Worm (Caenorhabditis elegans): ENCODE results near the gene pmp-4.

pmp-4 gene

DNA sequence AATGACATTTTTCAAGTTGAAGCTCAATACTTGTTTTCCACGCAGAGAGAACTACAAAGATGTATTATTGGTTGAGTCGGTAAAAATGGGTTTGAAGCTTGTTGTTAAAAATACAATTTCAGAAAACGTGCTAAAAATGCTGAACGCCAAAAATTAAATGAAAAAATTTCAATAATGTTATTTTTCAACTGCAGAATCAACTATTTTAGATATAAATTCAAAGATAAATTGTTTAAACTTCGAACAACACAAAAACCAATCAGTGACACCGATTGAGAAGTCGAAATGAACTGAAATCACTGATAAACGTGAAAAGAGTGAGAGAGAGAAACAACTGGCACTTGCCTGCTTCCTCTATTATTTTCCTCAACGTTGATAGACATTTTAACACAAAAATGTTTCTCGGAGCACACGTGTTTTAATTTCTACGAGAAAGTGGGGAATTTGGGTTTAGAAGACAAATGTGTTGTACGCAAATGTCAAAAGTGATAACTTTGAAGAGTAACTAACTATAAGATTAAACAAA, 17.9 kb downstream of the pmp-4 start, which contains the start of gene T02D1.8:
Gene T02D1.8 (minus strand): TSS at position 51 of the 526 bp plus-strand sequence.
- TF ChIP-seq sdz-38 (tag; optimal IDR thresholded peaks at IDR 0.05): no peak
- peak; percentile 86 for TF ChIP-seq nhr-80 (tag; optimal IDR thresholded peaks at IDR 0.05)
- peak; percentile 18 to 49 for TF ChIP-seq let-607 (tag; optimal IDR thresholded peaks at IDR 0.05)
- TF ChIP-seq D2030.7 (GFP tag; IDR thresholded peaks at IDR 0.05): no peak
- no peak for TF ChIP-seq F57C9.4 (tag; optimal IDR thresholded peaks at IDR 0.05)
- TF ChIP-seq snpc-1.3 (tag; optimal IDR thresholded peaks at IDR 0.05; ENCODE audit: insufficient read depth): no peak
- TF ChIP-seq F22D6.2 (tag; optimal IDR thresholded peaks at IDR 0.05): no peak
- no peak for TF ChIP-seq pha-4 (tag; optimal IDR thresholded peaks at IDR 0.05)

DNA sequence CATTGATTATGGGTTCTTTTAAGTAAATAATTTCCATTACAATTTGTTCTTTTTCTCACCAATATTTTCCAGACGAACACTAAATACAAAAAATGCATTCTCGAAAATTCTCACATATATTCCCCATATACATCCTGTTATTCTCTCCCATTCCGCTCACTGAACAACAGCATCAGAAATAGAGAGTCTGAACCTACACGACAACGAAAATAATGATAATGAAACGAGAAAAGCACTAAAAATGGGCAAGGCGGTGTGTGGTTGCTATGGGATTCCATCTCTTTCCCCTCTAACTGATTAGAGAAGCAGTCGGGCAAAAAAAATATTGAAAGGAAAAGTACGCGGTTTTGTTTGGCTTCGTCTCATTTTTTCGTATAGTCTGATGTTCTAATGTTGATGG, 22.4 kb downstream of the pmp-4 start, which contains the start of gene C30H6.12:
Gene C30H6.12 (plus strand): TSS at position 301 of the 400 bp plus-strand sequence.
- TF ChIP-seq ets-4 (GFP tag; optimal IDR thresholded peaks at IDR 0.05): no peak
- no peak for TF ChIP-seq hmg-1.2 (GFP tag; IDR thresholded peaks at IDR 0.05)
- TF ChIP-seq lsy-27 (tag; optimal IDR thresholded peaks at IDR 0.05; ENCODE audit: borderline replicate concordance, insufficient read depth): no peak
- TF ChIP-seq akir-1 (GFP tag; optimal IDR thresholded peaks at IDR 0.05): no peak
- no peak for TF ChIP-seq Y53F4B.3 (GFP tag; IDR thresholded peaks at IDR 0.05)
- TF ChIP-seq dpff-1 (tag; optimal IDR thresholded peaks at IDR 0.05): no peak
- TF ChIP-seq snpc-1.1 (tag; optimal IDR thresholded peaks at IDR 0.05; ENCODE audit: insufficient read depth): no peak
- no peak for TF ChIP-seq aptf-3 (GFP tag; IDR thresholded peaks at IDR 0.05)
- no peak for TF ChIP-seq nfya-2 (GFP tag; IDR thresholded peaks at IDR 0.05)
- no peak for TF ChIP-seq F10E7.11 (tag; optimal IDR thresholded peaks at IDR 0.05)
- no peak for TF ChIP-seq ztf-26 (tag; optimal IDR thresholded peaks at IDR 0.05)
- TF ChIP-seq snpc-1.3 (tag; optimal IDR thresholded peaks at IDR 0.05; ENCODE audit: insufficient read depth): no peak
- TF ChIP-seq ztf-6 (GFP tag; IDR thresholded peaks at IDR 0.05): no peak
- no peak for TF ChIP-seq B0035.1 (tag; optimal IDR thresholded peaks at IDR 0.05)
- no peak for TF ChIP-seq madf-3 (GFP tag; IDR thresholded peaks at IDR 0.05)
- no peak for TF ChIP-seq Y53G8AR.9 (GFP tag; conservative IDR thresholded peaks at IDR 0.05)

DNA sequence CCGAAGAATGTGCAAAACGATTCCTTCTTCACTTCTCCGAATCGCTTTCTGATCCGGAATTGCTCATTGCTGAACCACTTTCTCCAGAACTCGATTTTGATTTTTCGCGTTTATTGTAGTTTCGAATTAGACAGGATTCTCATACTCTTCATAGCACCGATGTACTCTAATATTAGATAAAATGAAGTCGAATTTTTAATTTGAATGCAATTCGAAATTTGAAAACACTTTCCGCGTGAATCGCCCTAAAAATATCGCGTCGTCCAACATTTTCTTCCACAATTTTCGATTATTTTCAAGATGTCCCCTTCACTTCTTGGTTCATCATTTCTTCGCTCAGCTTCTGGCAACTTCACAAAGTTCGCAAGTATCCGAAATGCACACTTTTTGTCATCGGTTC, 23.4 kb downstream of the pmp-4 start, which contains the start of gene C30H6.8:
Gene C30H6.8 (plus strand): TSS at position 301 of the 400 bp plus-strand sequence.
- TF ChIP-seq repo-1 (tag; optimal IDR thresholded peaks at IDR 0.05) (no peak), lag-1 (GFP tag; IDR thresholded peaks at IDR 0.05) (no peak), chd-7 (tag; optimal IDR thresholded peaks at IDR 0.05) (no peak), D2030.7 (GFP tag; IDR thresholded peaks at IDR 0.05) (no peak), him-1 (tag; optimal IDR thresholded peaks at IDR 0.05) (no peak), F57A8.1 (GFP tag; optimal IDR thresholded peaks at IDR 0.05) (no peak), gei-17 (GFP tag; optimal IDR thresholded peaks at IDR 0.05) (no peak)

DNA sequence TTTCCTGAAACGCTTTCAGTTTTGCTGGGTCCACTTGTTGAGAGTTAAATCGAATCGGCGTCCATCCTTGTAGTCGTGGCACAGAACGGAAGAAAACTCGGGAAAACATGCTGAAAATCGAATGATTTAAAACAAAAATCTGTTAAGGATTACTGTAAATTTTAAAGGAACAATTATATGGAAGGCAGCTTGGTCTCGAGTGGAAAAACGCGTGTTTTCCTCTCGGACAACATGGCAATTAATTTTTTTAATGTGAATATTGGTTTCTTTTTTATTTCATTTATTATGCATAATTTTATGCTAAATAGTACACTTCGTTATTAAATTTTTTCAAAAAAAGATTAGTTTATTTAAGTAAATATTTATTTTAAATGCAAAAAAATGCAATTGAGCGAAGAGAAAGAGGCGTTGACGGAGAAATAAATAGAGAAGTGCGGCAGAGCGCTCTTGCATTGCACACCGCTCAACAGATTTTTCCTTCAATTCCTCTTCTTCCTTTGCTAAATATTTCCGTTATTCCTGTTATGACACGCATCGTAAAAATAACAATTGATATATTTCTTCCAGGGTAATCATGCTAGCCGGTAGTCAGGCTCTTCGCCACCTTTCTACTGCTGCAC, 25.3 kb downstream of the pmp-4 start, which contains the start of the genes C30H6.9 and dlat-2:
Gene C30H6.9 (minus strand): TSS at position 110 of the 620 bp plus-strand sequence.
Gene dlat-2 (plus strand): TSS at position 566 of the 620 bp plus-strand sequence.
- TF ChIP-seq T07F8.4 (tag; optimal IDR thresholded peaks at IDR 0.05) (no peak), F22D6.2 (tag; optimal IDR thresholded peaks at IDR 0.05) (no peak), hrde-1 (tag; optimal IDR thresholded peaks at IDR 0.05; ENCODE audit: borderline replicate concordance) (no peak), hlh-26 (GFP tag; conservative IDR thresholded peaks at IDR 0.05) (no peak), ztf-25 (GFP tag; IDR thresholded peaks at IDR 0.05) (no peak), nhr-179 (tag; optimal IDR thresholded peaks at IDR 0.05) (no peak), cebp-2 (GFP tag; IDR thresholded peaks at IDR 0.05) (no peak), attf-5 (GFP tag; optimal IDR thresholded peaks at IDR 0.05) (peak; percentile 32), nfyb-1 (GFP tag; IDR thresholded peaks at IDR 0.05) (no peak), snpc-1.3 (tag; optimal IDR thresholded peaks at IDR 0.05; ENCODE audit: insufficient read depth) (no peak), C17E4.6 (GFP tag; IDR thresholded peaks at IDR 0.05) (no peak), sdz-38 (tag; optimal IDR thresholded peaks at IDR 0.05) (no peak), madf-8 (GFP tag; conservative IDR thresholded peaks at IDR 0.05) (no peak), mes-4 (tag; optimal IDR thresholded peaks at IDR 0.05) (no peak), snpc-3.4 (tag; optimal IDR thresholded peaks at IDR 0.05) (no peak), pha-4 (tag; optimal IDR thresholded peaks at IDR 0.05) (no peak), D2030.7 (GFP tag; IDR thresholded peaks at IDR 0.05) (peak; percentile 41; the same call in 1 of the 2 replicates), aptf-2 (GFP tag; conservative IDR thresholded peaks at IDR 0.05) (no peak)
